Fruit fly (Drosophila melanogaster) whole organism, embryonic: ENCODE measurements around the gene put.
A peak's percentile ranks its signal among the peaks of the same experiment; 100 is the strongest.

Experiments
- CG11696 ChIP-seq: fragments of 200-800 bp; sonication (Bioruptor generic); IDR thresholded peaks from 2 replicates; pipeline ENCODE4 v1.3.6; 2022; ENCODE audit warnings: missing biosample characterization, missing genetic modification characterization
- CG11723 ChIP-seq: fragments of 200-800 bp; sonication (Bioruptor generic); optimal IDR thresholded peaks from 2 replicates; lab custom pipeline; 2017; ENCODE audit warnings: missing biosample characterization, mild to moderate bottlenecking, missing genetic modification characterization
- CG13296 ChIP-seq: fragments of 200-800 bp; sonication (Bioruptor generic); optimal IDR thresholded peaks from 3 replicates; lab custom pipeline; 2018; ENCODE audit warnings: missing biosample characterization, mild to moderate bottlenecking, missing genetic modification characterization
- CG15601 ChIP-seq: fragments of 200-800 bp; sonication (Bioruptor generic); optimal IDR thresholded peaks from 3 replicates; lab custom pipeline; 2019; ENCODE audit warnings: missing biosample characterization, mild to moderate bottlenecking, missing genetic modification characterization, moderate library complexity
- CG17328 ChIP-seq: fragments of 200-800 bp; sonication (Bioruptor generic); IDR thresholded peaks from 2 replicates; pipeline ENCODE4 v1.3.6; 2022; ENCODE audit warnings: missing biosample characterization, missing genetic modification characterization
- CG17829 ChIP-seq: fragments of 200-800 bp; optimal IDR thresholded peaks from 2 replicates; lab custom pipeline; 2019; ENCODE audit warnings: missing biosample characterization, mild to moderate bottlenecking, missing genetic modification characterization, moderate library complexity
- CG1832 ChIP-seq: fragments of 200-800 bp; sonication (Bioruptor generic); optimal IDR thresholded peaks from 2 replicates; lab custom pipeline; 2017; ENCODE audit warnings: missing biosample characterization, mild to moderate bottlenecking, missing genetic modification characterization, inconsistent platforms
- CG18599 ChIP-seq: fragments of 200-800 bp; sonication (Bioruptor generic); optimal IDR thresholded peaks from 3 replicates; lab custom pipeline; 2017; ENCODE audit warnings: missing biosample characterization, missing genetic modification characterization, mild to moderate bottlenecking, moderate library complexity, missing genetic modification reagents
- CG18764 ChIP-seq: fragments of 200-800 bp; sonication (Bioruptor generic); optimal IDR thresholded peaks from 3 replicates; lab custom pipeline; 2016; ENCODE audit warnings: missing biosample characterization, missing genetic modification characterization
- CG2712 ChIP-seq: fragments of 200-800 bp; optimal IDR thresholded peaks from 3 replicates; lab custom pipeline; 2019; ENCODE audit warnings: missing biosample characterization, mild to moderate bottlenecking, missing genetic modification characterization, moderate library complexity
- CG34422 ChIP-seq: fragments of 200-800 bp; sonication (Bioruptor generic); IDR thresholded peaks from 3 replicates; pipeline ENCODE4 v1.3.6; 2022; ENCODE audit warnings: missing biosample characterization, missing genetic modification characterization
- CG3838 ChIP-seq: fragments of 200-800 bp; sonication (Bioruptor generic); optimal IDR thresholded peaks from 3 replicates; lab custom pipeline; 2016; ENCODE audit warnings: missing biosample characterization, missing genetic modification characterization
- CG4360 ChIP-seq: fragments of 200-800 bp; sonication (Bioruptor generic); IDR thresholded peaks from 2 replicates; pipeline ENCODE4 v1.3.6; 2022; ENCODE audit warnings: missing biosample characterization, missing genetic modification characterization
- CG5953 ChIP-seq: fragments of 200-800 bp; sonication (Bioruptor generic); IDR thresholded peaks from 2 replicates; pipeline ENCODE4 v1.3.6; 2022; ENCODE audit warnings: missing biosample characterization, missing genetic modification characterization
- CG6765 ChIP-seq: fragments of 200-800 bp; sonication (Bioruptor generic); optimal IDR thresholded peaks from 3 replicates; lab custom pipeline; 2017; ENCODE audit warnings: missing biosample characterization, mild to moderate bottlenecking, missing genetic modification characterization
- CG6813 ChIP-seq: fragments of 200-800 bp; sonication (Bioruptor generic); optimal IDR thresholded peaks from 2 replicates; lab custom pipeline; 2017; ENCODE audit warnings: missing biosample characterization, missing genetic modification characterization, mild to moderate bottlenecking, moderate library complexity, missing genetic modification reagents
- CG7786 ChIP-seq: fragments of 200-800 bp; sonication (Bioruptor generic); optimal IDR thresholded peaks from 2 replicates; lab custom pipeline; 2016; ENCODE audit warnings: missing biosample characterization, missing genetic modification characterization
- CG8944 ChIP-seq: fragments of 200-800 bp; sonication (Bioruptor generic); optimal IDR thresholded peaks from 3 replicates; lab custom pipeline; 2016; ENCODE audit warnings: missing biosample characterization, missing genetic modification characterization
- CTCF ChIP-seq: fragments of 200-800 bp; sonication (Bioruptor generic); optimal IDR thresholded peaks from 2 replicates; lab custom pipeline; 2017; ENCODE audit warnings: missing biosample characterization, mild to moderate bottlenecking, missing genetic modification characterization, moderate library complexity
- CkIIα-i1 ChIP-seq: fragments of 200-800 bp; sonication (Bioruptor generic); IDR thresholded peaks from 2 replicates; pipeline ENCODE4 v1.3.6; 2022; ENCODE audit warnings: missing biosample characterization, missing genetic modification characterization
- Dbx ChIP-seq: fragments of 200-800 bp; sonication (Bioruptor generic); IDR thresholded peaks from 3 replicates; pipeline ENCODE4 v1.3.6; 2022; ENCODE audit warnings: missing biosample characterization, missing genetic modification characterization
- GATAe ChIP-seq: fragments of 200-800 bp; sonication (Bioruptor generic); conservative IDR thresholded peaks from 2 replicates; pipeline ENCODE4 v1.3.6; 2022; ENCODE audit warnings: missing biosample characterization, missing genetic modification characterization
- Hr3 ChIP-seq: fragments of 200-800 bp; sonication (Bioruptor generic); optimal IDR thresholded peaks from 3 replicates; lab custom pipeline; 2016; ENCODE audit warnings: missing biosample characterization, missing genetic modification characterization
- Max ChIP-seq: fragments of 200-800 bp; sonication (Bioruptor generic); optimal IDR thresholded peaks from 2 replicates; lab custom pipeline; 2016; ENCODE audit warnings: missing biosample characterization, mild to moderate bottlenecking, missing genetic modification characterization
- NFAT ChIP-seq: fragments of 200-800 bp; sonication (Bioruptor generic); IDR thresholded peaks from 2 replicates; pipeline ENCODE4 v1.3.6; 2022; ENCODE audit warnings: missing biosample characterization, missing genetic modification characterization
- Oli ChIP-seq: fragments of 200-800 bp; sonication (Bioruptor generic); optimal IDR thresholded peaks from 2 replicates; lab custom pipeline; 2018; ENCODE audit warnings: missing biosample characterization, mild to moderate bottlenecking, missing genetic modification characterization, moderate library complexity
- PHDP ChIP-seq: fragments of 200-800 bp; sonication (Bioruptor generic); optimal IDR thresholded peaks from 3 replicates; lab custom pipeline; 2018; ENCODE audit warnings: missing biosample characterization, mild to moderate bottlenecking, missing genetic modification characterization, moderate library complexity
- Ptx1 ChIP-seq: fragments of 200-800 bp; sonication (Bioruptor generic); IDR thresholded peaks from 2 replicates; pipeline ENCODE4 v1.3.6; 2022; ENCODE audit warnings: missing biosample characterization, missing genetic modification characterization
- Sry-β ChIP-seq: fragments of 200-800 bp; sonication (Bioruptor generic); optimal IDR thresholded peaks from 2 replicates; lab custom pipeline; 2018; ENCODE audit warnings: missing biosample characterization, mild to moderate bottlenecking, missing genetic modification characterization, moderate library complexity
- ap ChIP-seq: fragments of 200-800 bp; sonication (Bioruptor generic); IDR thresholded peaks from 2 replicates; pipeline ENCODE4 v1.3.6; 2022; ENCODE audit warnings: missing biosample characterization, missing genetic modification characterization
- cas ChIP-seq: fragments of 200-800 bp; sonication (Bioruptor generic); IDR thresholded peaks from 2 replicates; pipeline ENCODE4 v1.3.6; 2022; ENCODE audit warnings: missing biosample characterization, missing genetic modification characterization
- cato ChIP-seq: fragments of 200-800 bp; sonication (Bioruptor generic); optimal IDR thresholded peaks from 2 replicates; lab custom pipeline; 2016; ENCODE audit warnings: missing biosample characterization, missing genetic modification characterization, borderline replicate concordance
- dati ChIP-seq: fragments of 200-800 bp; sonication (Bioruptor generic); IDR thresholded peaks from 2 replicates; pipeline ENCODE4 v1.3.6; 2022; ENCODE audit warnings: missing biosample characterization, missing genetic modification characterization
- dysf ChIP-seq: fragments of 200-800 bp; sonication (Bioruptor generic); IDR thresholded peaks from 3 replicates; pipeline ENCODE4 v1.3.6; 2022; ENCODE audit warnings: missing biosample characterization, missing genetic modification characterization
- eve ChIP-seq, 2 experiments: fragments of >200 bp; optimal IDR thresholded peaks; 2 replicates each; lab custom pipeline; 2017; ENCODE audit warnings: missing biosample characterization in 2 of 2, missing genetic modification characterization in 2 of 2
- ewg ChIP-seq: fragments of 200-800 bp; sonication (Bioruptor generic); optimal IDR thresholded peaks from 3 replicates; lab custom pipeline; 2017; ENCODE audit warnings: mild to moderate bottlenecking, missing biosample characterization, missing genetic modification reagents, missing genetic modification characterization
- exex ChIP-seq: fragments of 200-800 bp; sonication (Bioruptor generic); optimal IDR thresholded peaks from 4 replicates; lab custom pipeline; 2018; ENCODE audit warnings: missing biosample characterization, mild to moderate bottlenecking, missing genetic modification characterization, moderate library complexity
- fd3F ChIP-seq: fragments of 200-800 bp; sonication (Bioruptor generic); optimal IDR thresholded peaks from 2 replicates; lab custom pipeline; 2018; ENCODE audit warnings: missing biosample characterization, mild to moderate bottlenecking, missing genetic modification characterization, moderate library complexity
- kah ChIP-seq: fragments of 200-800 bp; sonication (Bioruptor generic); optimal IDR thresholded peaks from 2 replicates; lab custom pipeline; 2018; ENCODE audit warnings: missing biosample characterization, mild to moderate bottlenecking, missing genetic modification characterization
- lab ChIP-seq: fragments of 200-800 bp; sonication (Bioruptor generic); optimal IDR thresholded peaks from 3 replicates; lab custom pipeline; 2017; ENCODE audit warnings: missing biosample characterization, missing genetic modification characterization, mild to moderate bottlenecking, moderate library complexity, missing genetic modification reagents
- nau ChIP-seq: fragments of 200-800 bp; sonication (Bioruptor generic); optimal IDR thresholded peaks from 3 replicates; lab custom pipeline; 2017; ENCODE audit warnings: missing biosample characterization, mild to moderate bottlenecking, missing genetic modification characterization, missing genetic modification reagents
- otp ChIP-seq: fragments of 200-800 bp; sonication (Bioruptor generic); IDR thresholded peaks from 3 replicates; pipeline ENCODE4, ENCODE4 v1.3.6; 2022; ENCODE audit warnings: missing biosample characterization, missing genetic modification characterization
- phol ChIP-seq: fragments of 200-800 bp; sonication (Bioruptor generic); optimal IDR thresholded peaks from 3 replicates; lab custom pipeline; 2018; ENCODE audit warnings: missing biosample characterization, mild to moderate bottlenecking, missing genetic modification characterization, moderate library complexity
- pnt ChIP-seq: fragments of 200-800 bp; sonication (Bioruptor generic); optimal IDR thresholded peaks from 3 replicates; lab custom pipeline; 2016; ENCODE audit warnings: missing biosample characterization, missing genetic modification characterization
- pzg ChIP-seq: fragments of 200-800 bp; sonication (Bioruptor generic); optimal IDR thresholded peaks from 3 replicates; lab custom pipeline; 2018; ENCODE audit warnings: missing biosample characterization, mild to moderate bottlenecking, missing genetic modification characterization, moderate library complexity
- ro ChIP-seq: fragments of 200-800 bp; sonication (Bioruptor generic); IDR thresholded peaks from 2 replicates; pipeline ENCODE4 v1.3.6; 2022; ENCODE audit warnings: missing biosample characterization, missing genetic modification characterization
- ssp ChIP-seq: fragments of 200-800 bp; sonication (Bioruptor generic); IDR thresholded peaks from 2 replicates; pipeline ENCODE4 v1.3.6; 2022; ENCODE audit warnings: missing biosample characterization, missing genetic modification characterization
- tio ChIP-seq: fragments of 200-800 bp; sonication (Bioruptor generic); optimal IDR thresholded peaks from 2 replicates; lab custom pipeline; 2017; ENCODE audit warnings: missing biosample characterization, missing genetic modification characterization, inconsistent platforms
- wek ChIP-seq: fragments of 200-800 bp; sonication (Bioruptor generic); optimal IDR thresholded peaks from 3 replicates; lab custom pipeline; 2018; ENCODE audit warnings: missing biosample characterization, mild to moderate bottlenecking, missing genetic modification characterization, moderate library complexity

The put gene

DNA sequence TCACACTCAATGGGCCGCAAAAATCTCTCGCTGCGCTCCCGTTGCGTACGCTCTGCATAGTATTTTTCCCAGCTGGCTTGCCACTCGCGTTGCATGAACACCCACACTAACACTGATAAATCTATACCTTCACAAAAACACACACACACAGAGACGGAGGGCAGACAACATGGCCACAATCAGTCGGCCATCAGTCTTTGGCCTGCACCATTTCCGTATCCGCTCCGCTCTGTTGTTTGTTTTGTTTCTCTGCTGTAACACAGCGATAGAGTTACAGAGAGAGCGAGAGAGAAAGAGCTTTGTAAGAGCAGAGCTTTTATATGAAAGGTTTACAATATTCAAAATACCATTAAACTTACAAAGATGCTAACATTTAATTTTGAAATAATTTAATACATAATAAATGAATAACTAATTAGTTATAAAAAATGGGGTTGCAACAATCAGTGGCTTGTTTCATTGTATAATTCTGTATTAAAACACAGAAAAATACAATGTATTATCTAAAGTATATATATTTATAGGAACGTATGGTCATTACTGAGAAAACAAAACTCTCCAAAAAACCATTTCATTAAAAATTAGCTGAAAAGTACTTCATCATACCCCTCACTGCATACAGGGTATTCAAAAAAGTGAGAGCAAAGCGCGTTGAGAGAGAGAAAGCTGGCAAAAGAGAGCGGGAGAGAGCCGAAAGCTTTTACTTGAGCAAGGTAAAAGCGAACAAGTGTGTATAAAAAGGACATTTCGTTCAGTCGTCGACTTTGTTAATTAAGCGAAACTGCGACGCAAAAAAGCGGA lies 16.4 kb downstream of the put start, which contains the start of gene CG14853 (continued):
- TF ChIP-seq lab (GFP tag; lab: Kevin White, UChicago): peak; percentile 69
- peak; percentile 68 for TF ChIP-seq ro (GFP tag; lab: Robert Waterston, UW)
- TF ChIP-seq cas (GFP tag; lab: Robert Waterston, UW): 0 out of 2 replicates have a peak, but pooled peaks have one; percentile 21
- TF ChIP-seq fd3F (GFP tag; lab: Kevin White, UChicago): peak; percentile 81
- peak in 1 of 2 experiments; percentile 68 for TF ChIP-seq eve (GFP tag; optimal IDR thresholded peaks at IDR 0.05; lab: Kevin White, UChicago)
- TF ChIP-seq CG6813 (GFP tag; lab: Kevin White, UChicago): peak; percentile 86
- TF ChIP-seq CG6765 (GFP tag; lab: Kevin White, UChicago): peak; percentile 79
- peak; percentile 43 for TF ChIP-seq CG3838 (GFP tag; lab: Kevin White, UChicago)
- no peak for TF ChIP-seq Dbx (GFP tag; lab: Robert Waterston, UW)
- peak; percentile 1 for TF ChIP-seq Max (GFP tag; lab: Kevin White, UChicago)
- TF ChIP-seq CG8944 (GFP tag; lab: Kevin White, UChicago): no peak
- peak; percentile 63 for TF ChIP-seq ssp (GFP tag; lab: Robert Waterston, UW)
- TF ChIP-seq pzg: no peak
- TF ChIP-seq CG4360 (GFP tag; lab: Robert Waterston, UW): no peak
- peak; percentile 79 for TF ChIP-seq tio (GFP tag; lab: Kevin White, UChicago)
- peak; percentile 85 for TF ChIP-seq Hr3
- peak; percentile 92 for TF ChIP-seq CG2712 (tag; lab: Kevin White, UChicago)
- TF ChIP-seq GATAe (GFP tag; lab: Robert Waterston, UW): no peak
- no peak for TF ChIP-seq CG1832
- no peak for TF ChIP-seq exex (tag; lab: Kevin White, UChicago)
- TF ChIP-seq CTCF (GFP tag; lab: Kevin White, UChicago): peak; percentile 23
- TF ChIP-seq dysf (GFP tag; lab: Robert Waterston, UW): peak; percentile 79; the same call in 2 of the 3 replicates
- TF ChIP-seq phol (tag; lab: Kevin White, UChicago): peak; percentile 83
- peak; percentile 90 for TF ChIP-seq Oli (tag; lab: Kevin White, UChicago)
- peak; percentile 48 for TF ChIP-seq kah (GFP tag; lab: Kevin White, UChicago)
- peak; percentile 82 for TF ChIP-seq wek
- no peak for TF ChIP-seq CG7786 (GFP tag; lab: Kevin White, UChicago)
- TF ChIP-seq CG34422 (GFP tag; lab: Robert Waterston, UW): peak; percentile 49; the same call in 2 of the 3 replicates
- TF ChIP-seq pnt (GFP tag; lab: Kevin White, UChicago): no peak
- peak; percentile 84 for TF ChIP-seq nau (GFP tag; lab: Kevin White, UChicago)
- TF ChIP-seq CG11723 (GFP tag; lab: Kevin White, UChicago): peak; percentile 30
- peak; percentile 87 for TF ChIP-seq ewg (GFP tag; lab: Kevin White, UChicago)
- peak; percentile 67 for TF ChIP-seq CG18599 (GFP tag; lab: Kevin White, UChicago)
- no peak for TF ChIP-seq CkIIα-i1 (GFP tag; lab: Robert Waterston, UW)
- peak; percentile 79 for TF ChIP-seq ap (GFP tag; lab: Robert Waterston, UW)
- peak; percentile 82 for TF ChIP-seq CG17328 (GFP tag; lab: Robert Waterston, UW)
- TF ChIP-seq CG5953: peak; percentile 80
- TF ChIP-seq cato (GFP tag; lab: Kevin White, UChicago): peak; percentile 60
- TF ChIP-seq Sry-β (GFP tag; lab: Kevin White, UChicago): peak; percentile 24
- TF ChIP-seq CG15601: peak; percentile 83
- 0 out of 2 replicates have a peak, but pooled peaks have one; percentile 31 for TF ChIP-seq CG11696 (GFP tag; lab: Robert Waterston, UW)
- TF ChIP-seq PHDP: peak; percentile 94
- peak; percentile 84 for TF ChIP-seq CG17829 (tag; lab: Kevin White, UChicago)
- TF ChIP-seq dati (GFP tag; lab: Robert Waterston, UW): peak; percentile 43
- TF ChIP-seq NFAT: peak; percentile 56; the same call in 1 of the 2 replicates
- peak; percentile 76 for TF ChIP-seq Ptx1 (GFP tag; lab: Robert Waterston, UW)
- peak; percentile 2 for TF ChIP-seq CG18764
- TF ChIP-seq otp (GFP tag; lab: Robert Waterston, UW): peak; percentile 40
- peak; percentile 79 for TF ChIP-seq CG13296 (GFP tag; lab: Kevin White, UChicago)
